Worm (Caenorhabditis elegans) whole organism, young adult: ENCODE results near the gene hum-5.

Experiments
- C06A6.2 ChIP-seq: fragments of 200-800 bp; sonication (Bioruptor generic); conservative IDR thresholded peaks from 2 replicates; pipeline ENCODE4 v1.3.6; 2022; ENCODE audit warnings: missing genetic modification characterization, missing compliant biosample characterization
- C17E4.6 ChIP-seq: fragments of 200-800 bp; sonication (Bioruptor generic); IDR thresholded peaks from 2 replicates; pipeline ENCODE4 v1.3.6; 2022; ENCODE audit warnings: missing genetic modification reagents, missing genetic modification characterization, missing compliant biosample characterization
- F10E7.11 ChIP-seq: sonication (generic microtip); optimal IDR thresholded peaks from 2 replicates; lab custom pipeline; 2017; ENCODE audit warnings: mild to moderate bottlenecking, missing genetic modification characterization, moderate library complexity, missing compliant biosample characterization
- F22D6.2 ChIP-seq: sonication (generic microtip); optimal IDR thresholded peaks from 2 replicates; lab custom pipeline; 2016; ENCODE audit warnings: mild to moderate bottlenecking, missing genetic modification characterization, missing compliant biosample characterization
- F23B12.7 ChIP-seq: sonication (generic microtip); optimal IDR thresholded peaks from 2 replicates; lab custom pipeline; 2017; ENCODE audit warnings: missing genetic modification characterization, mild to moderate bottlenecking, missing compliant biosample characterization, antibody characterized with exemption, moderate library complexity; ENCODE audit not compliant: insufficient read depth
- F49E8.2 ChIP-seq: sonication (generic microtip); optimal IDR thresholded peaks from 3 replicates; lab custom pipeline; 2017; ENCODE audit warnings: missing genetic modification characterization, mild to moderate bottlenecking, missing compliant biosample characterization, antibody characterized with exemption, moderate library complexity; ENCODE audit not compliant: insufficient read depth
- F57A8.1 ChIP-seq: fragments of 200-800 bp; sonication (Bioruptor generic); optimal IDR thresholded peaks from 2 replicates; lab custom pipeline; 2018; ENCODE audit warnings: mild to moderate bottlenecking, missing genetic modification characterization, moderate library complexity, missing compliant biosample characterization
- F57C9.4 ChIP-seq: sonication (generic microtip); optimal IDR thresholded peaks from 2 replicates; lab custom pipeline; 2017; ENCODE audit warnings: mild to moderate bottlenecking, missing genetic modification characterization, missing compliant biosample characterization
- Y53F4B.3 ChIP-seq: fragments of 200-800 bp; sonication (Bioruptor generic); IDR thresholded peaks from 2 replicates; pipeline ENCODE4 v1.3.6; 2022; ENCODE audit warnings: missing genetic modification reagents, missing genetic modification characterization, missing compliant biosample characterization
- Y53G8AR.9 ChIP-seq: fragments of 200-800 bp; sonication (Bioruptor generic); conservative IDR thresholded peaks from 2 replicates; pipeline ENCODE4 v1.3.6; 2022; ENCODE audit warnings: missing genetic modification reagents, missing genetic modification characterization, missing compliant biosample characterization
- Y79H2A.3 ChIP-seq: fragments of 200-800 bp; sonication (Bioruptor generic); conservative IDR thresholded peaks from 2 replicates; pipeline ENCODE4 v1.3.6; 2022; ENCODE audit warnings: missing genetic modification reagents, missing genetic modification characterization, missing compliant biosample characterization
- ama-1 ChIP-seq, 3 experiments: fragments of 150-350 bp in 1 of 3; sonication (generic microtip) in 2 of 3; optimal IDR thresholded peaks; 2 replicates each; lab custom pipeline; 2014 to 2018; ENCODE audit warnings: missing biosample characterization in 2 of 3, missing genetic modification characterization in 2 of 3, missing genetic modification reagents in 2 of 3
- atf-7 ChIP-seq: sonication (generic microtip); optimal IDR thresholded peaks from 2 replicates; lab custom pipeline; 2017; ENCODE audit warnings: mild to moderate bottlenecking, missing genetic modification characterization, missing compliant biosample characterization
- athp-1 ChIP-seq: sonication (generic microtip); optimal IDR thresholded peaks from 2 replicates; lab custom pipeline; 2017; ENCODE audit warnings: mild to moderate bottlenecking, missing genetic modification characterization, missing compliant biosample characterization
- attf-5 ChIP-seq: fragments of 200-800 bp; sonication (Bioruptor generic); optimal IDR thresholded peaks from 2 replicates; lab custom pipeline; 2018; ENCODE audit warnings: mild to moderate bottlenecking, missing genetic modification characterization, missing compliant biosample characterization
- attf-6 ChIP-seq: fragments of 200-800 bp; sonication (Bioruptor generic); IDR thresholded peaks from 2 replicates; pipeline ENCODE4 v1.3.6; 2022; ENCODE audit warnings: missing genetic modification reagents, missing genetic modification characterization, missing compliant biosample characterization
- bed-1 ChIP-seq: fragments of 200-800 bp; sonication (Bioruptor generic); IDR thresholded peaks from 2 replicates; pipeline ENCODE4 v1.3.6; 2022; ENCODE audit warnings: missing genetic modification reagents, missing genetic modification characterization, missing compliant biosample characterization
- ccch-3 ChIP-seq: fragments of 200-800 bp; sonication (Bioruptor generic); optimal IDR thresholded peaks from 2 replicates; lab custom pipeline; 2018; ENCODE audit warnings: mild to moderate bottlenecking, missing genetic modification characterization, missing compliant biosample characterization
- cebp-2 ChIP-seq: fragments of 200-800 bp; sonication (Bioruptor generic); IDR thresholded peaks from 2 replicates; pipeline ENCODE4 v1.3.6; 2022; ENCODE audit warnings: missing genetic modification characterization, missing compliant biosample characterization
- ceh-79 ChIP-seq: sonication (generic microtip); optimal IDR thresholded peaks from 2 replicates; lab custom pipeline; 2017; ENCODE audit warnings: mild to moderate bottlenecking, missing genetic modification characterization, missing compliant biosample characterization
- egrh-3 ChIP-seq: fragments of 200-800 bp; sonication (Bioruptor generic); IDR thresholded peaks from 2 replicates; pipeline ENCODE4 v1.3.6; 2022; ENCODE audit warnings: missing genetic modification reagents, missing genetic modification characterization, missing compliant biosample characterization
- fkh-3 ChIP-seq: sonication (generic microtip); optimal IDR thresholded peaks from 2 replicates; lab custom pipeline; 2016; ENCODE audit warnings: mild to moderate bottlenecking, missing genetic modification characterization, missing compliant biosample characterization
- him-1 ChIP-seq: sonication (generic microtip); optimal IDR thresholded peaks from 2 replicates; lab custom pipeline; 2016; ENCODE audit warnings: missing genotype, missing genetic modification reagents, missing genetic modification characterization, missing compliant biosample characterization
- let-526 ChIP-seq: fragments of 200-800 bp; sonication (Bioruptor generic); IDR thresholded peaks from 2 replicates; pipeline ENCODE4 v1.3.6; 2022; ENCODE audit warnings: missing genetic modification reagents, missing genetic modification characterization, missing compliant biosample characterization
- let-607 ChIP-seq, 2 experiments: fragments of 200-800 bp in 1 of 2; sonication (Bioruptor generic) in 1 of 2; sonication (generic microtip) in 1 of 2; optimal IDR thresholded peaks; 2 replicates each; lab custom pipeline; 2016 to 2018; ENCODE audit warnings: mild to moderate bottlenecking in 2 of 2, missing compliant biosample characterization in 2 of 2, missing genetic modification characterization in 2 of 2, moderate library complexity in 2 of 2, missing genotype in 1 of 2
- lin-26 ChIP-seq: fragments of 200-800 bp; sonication (Bioruptor generic); IDR thresholded peaks from 2 replicates; pipeline ENCODE4 v1.3.6; 2022; ENCODE audit warnings: missing genetic modification reagents, missing genetic modification characterization, missing compliant biosample characterization
- lin-40 ChIP-seq: sonication (generic microtip); optimal IDR thresholded peaks from 2 replicates; lab custom pipeline; 2016; ENCODE audit warnings: missing genetic modification characterization, mild to moderate bottlenecking, missing compliant biosample characterization, missing genotype, missing genetic modification reagents
- lir-1 ChIP-seq: fragments of 200-800 bp; sonication (Bioruptor generic); conservative IDR thresholded peaks from 2 replicates; pipeline ENCODE4 v1.3.6; 2022; ENCODE audit warnings: missing genetic modification reagents, missing genetic modification characterization, missing compliant biosample characterization
- madf-6 ChIP-seq: fragments of 200-800 bp; sonication (Bioruptor generic); IDR thresholded peaks from 2 replicates; pipeline ENCODE4 v1.3.6; 2022; ENCODE audit warnings: missing genetic modification reagents, missing genetic modification characterization, missing compliant biosample characterization
- mel-28 ChIP-seq: sonication (generic microtip); optimal IDR thresholded peaks from 2 replicates; lab custom pipeline; 2016; ENCODE audit warnings: borderline replicate concordance, mild to moderate bottlenecking, missing genetic modification characterization, missing compliant biosample characterization
- mxl-1 ChIP-seq: sonication (generic microtip); optimal IDR thresholded peaks from 2 replicates; lab custom pipeline; 2016; ENCODE audit warnings: missing genetic modification characterization, missing compliant biosample characterization
- nfyb-1 ChIP-seq: fragments of 200-800 bp; sonication (Bioruptor generic); IDR thresholded peaks from 2 replicates; pipeline ENCODE4 v1.3.6; 2022; ENCODE audit warnings: missing genetic modification reagents, missing genetic modification characterization, missing compliant biosample characterization
- nhr-27 ChIP-seq: fragments of 200-800 bp; sonication (Bioruptor generic); optimal IDR thresholded peaks from 2 replicates; lab custom pipeline; 2018; ENCODE audit warnings: mild to moderate bottlenecking, missing genetic modification characterization, moderate library complexity, missing compliant biosample characterization
- rec-8 ChIP-seq, 2 experiments: sonication (generic microtip); optimal IDR thresholded peaks; 2 replicates each; lab custom pipeline; 2016; ENCODE audit warnings: mild to moderate bottlenecking in 2 of 2, missing genetic modification characterization in 2 of 2, missing genetic modification reagents in 2 of 2, missing genotype in 2 of 2, missing biosample characterization in 1 of 2, missing compliant biosample characterization in 1 of 2, moderate library complexity in 1 of 2
- snpc-1.1 ChIP-seq: sonication (generic microtip); optimal IDR thresholded peaks from 2 replicates; lab custom pipeline; 2017; ENCODE audit warnings: missing genetic modification characterization, mild to moderate bottlenecking, missing compliant biosample characterization, antibody characterized with exemption, moderate library complexity, missing genotype, missing genetic modification reagents; ENCODE audit not compliant: insufficient read depth
- snpc-1.3 ChIP-seq: sonication (generic microtip); optimal IDR thresholded peaks from 2 replicates; lab custom pipeline; 2017; ENCODE audit warnings: missing genetic modification characterization, mild to moderate bottlenecking, missing compliant biosample characterization, antibody characterized with exemption, moderate library complexity, missing genotype, missing genetic modification reagents; ENCODE audit not compliant: insufficient read depth
- tlf-1 ChIP-seq: fragments of 200-800 bp; sonication (Bioruptor generic); optimal IDR thresholded peaks from 2 replicates; lab custom pipeline; 2018; ENCODE audit warnings: mild to moderate bottlenecking, missing genetic modification characterization, missing compliant biosample characterization
- ztf-18 ChIP-seq: sonication (generic microtip); optimal IDR thresholded peaks from 2 replicates; lab custom pipeline; 2016; ENCODE audit warnings: missing genotype, mild to moderate bottlenecking, missing genetic modification characterization, missing compliant biosample characterization
- ztf-25 ChIP-seq: fragments of 200-800 bp; sonication (Bioruptor generic); IDR thresholded peaks from 2 replicates; pipeline ENCODE4 v1.3.6; 2022; ENCODE audit warnings: missing genetic modification reagents, missing genetic modification characterization, missing compliant biosample characterization
- ztf-26 ChIP-seq: sonication (generic microtip); optimal IDR thresholded peaks from 2 replicates; lab custom pipeline; 2017; ENCODE audit warnings: missing genetic modification characterization, missing compliant biosample characterization
- ztf-28 ChIP-seq: fragments of 200-800 bp; sonication (Bioruptor generic); IDR thresholded peaks from 2 replicates; pipeline ENCODE4 v1.3.6; 2022; ENCODE audit warnings: missing genetic modification reagents, missing genetic modification characterization, missing compliant biosample characterization

Gene hum-5

DNA sequence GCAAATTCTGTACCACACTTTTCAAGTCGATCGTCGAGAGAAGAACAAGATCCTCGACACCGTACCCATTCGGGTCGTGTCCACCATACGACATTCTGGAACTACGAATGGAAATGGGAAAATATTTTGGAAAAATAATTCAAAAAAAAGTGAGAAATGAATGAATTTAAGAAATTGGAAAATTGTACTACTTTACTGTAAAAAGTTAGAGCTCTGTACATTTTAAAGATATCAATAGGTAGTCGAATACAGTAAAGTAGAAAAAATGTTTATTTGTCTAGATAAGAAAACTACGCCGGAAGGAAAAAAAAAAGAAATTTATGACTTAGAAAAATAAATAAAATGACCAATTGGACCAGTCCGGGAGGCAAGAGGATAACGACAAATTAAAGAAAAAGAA lies at the start of gene hum-5:
TSS of gene hum-5 (minus strand) at position 101 of the 400 bp plus-strand sequence.
- no peak for TF ChIP-seq C17E4.6 (GFP tag; lab: Robert Waterston, UW)
- no peak for TF ChIP-seq bed-1 (GFP tag; lab: Robert Waterston, UW)
- no peak for TF ChIP-seq F22D6.2
- no peak for TF ChIP-seq F23B12.7 (tag; lab: Kevin White, UChicago)
- no peak for TF ChIP-seq ceh-79 (tag; lab: Kevin White, UChicago)
- TF ChIP-seq fkh-3 (tag; lab: Kevin White, UChicago) = no peak
- no peak for TF ChIP-seq attf-5
- TF ChIP-seq atf-7 (tag; lab: Kevin White, UChicago) = no peak
- TF ChIP-seq let-607 (tag; optimal IDR thresholded peaks at IDR 0.05; lab: Kevin White, UChicago) = no peak
- no peak for TF ChIP-seq Y53G8AR.9
- TF ChIP-seq lin-26 = no peak
- no peak for TF ChIP-seq ztf-18 (tag; lab: Kevin White, UChicago)
- no peak for TF ChIP-seq attf-6 (GFP tag; lab: Robert Waterston, UW)
- TF ChIP-seq mel-28 = no peak
- TF ChIP-seq ztf-25 = no peak
- no peak for TF ChIP-seq nfyb-1 (GFP tag; lab: Robert Waterston, UW)
- no peak for TF ChIP-seq tlf-1 (GFP tag; lab: Kevin White, UChicago)
- TF ChIP-seq F57A8.1 (GFP tag; lab: Kevin White, UChicago) = no peak
- no peak for TF ChIP-seq ztf-26 (tag; lab: Kevin White, UChicago)
- no peak for TF ChIP-seq let-526 (GFP tag; lab: Robert Waterston, UW)

DNA sequence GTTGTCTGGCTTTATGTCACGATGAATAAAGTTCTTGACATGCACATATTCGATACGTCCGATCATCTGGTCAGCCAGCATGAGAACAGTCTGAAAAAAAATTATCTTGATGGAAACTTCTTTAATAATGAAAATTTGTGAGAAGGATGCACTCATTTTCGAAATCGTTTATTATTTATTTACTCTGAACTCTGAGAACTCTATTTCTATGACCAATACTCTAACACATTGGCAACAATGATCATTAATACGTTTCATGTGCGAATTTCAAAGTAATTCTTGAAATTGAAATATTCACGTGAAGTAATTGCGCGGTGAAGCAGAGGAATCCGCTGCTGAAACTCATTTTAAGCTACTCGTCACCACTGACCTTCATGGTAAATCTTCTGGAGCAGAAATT lies 49.0 kb upstream of the hum-5 start:
- no peak for TF ChIP-seq snpc-1.1 (tag; lab: Kevin White, UChicago)
- TF ChIP-seq lin-40 = no peak
- no peak for TF ChIP-seq athp-1 (tag; lab: Kevin White, UChicago)
- TF ChIP-seq bed-1 (GFP tag; lab: Robert Waterston, UW) = no peak
- no peak for TF ChIP-seq F49E8.2 (tag; lab: Kevin White, UChicago)
- no peak for TF ChIP-seq mxl-1
- no peak for TF ChIP-seq F10E7.11 (tag; lab: Kevin White, UChicago)
- no peak for TF ChIP-seq nhr-27 (tag; lab: Kevin White, UChicago)
- TF ChIP-seq Y79H2A.3 = no peak
- TF ChIP-seq ztf-28 (GFP tag; lab: Robert Waterston, UW) = no peak
- no peak for TF ChIP-seq ccch-3 (GFP tag; lab: Kevin White, UChicago)
- no peak for TF ChIP-seq cebp-2
- TF ChIP-seq egrh-3 (GFP tag; lab: Robert Waterston, UW) = no peak
- TF ChIP-seq lin-26 = no peak
- TF ChIP-seq rec-8 (tag; optimal IDR thresholded peaks at IDR 0.05; lab: Kevin White, UChicago) = no peak
- no peak for TF ChIP-seq madf-6 (GFP tag; lab: Robert Waterston, UW)
- TF ChIP-seq C06A6.2 (GFP tag; lab: Robert Waterston, UW) = no peak
- TF ChIP-seq lir-1 (GFP tag; lab: Robert Waterston, UW) = no peak
- no peak for TF ChIP-seq Y53F4B.3 (GFP tag; lab: Robert Waterston, UW)
- TF ChIP-seq, all 124 proteins: peak for 0

DNA sequence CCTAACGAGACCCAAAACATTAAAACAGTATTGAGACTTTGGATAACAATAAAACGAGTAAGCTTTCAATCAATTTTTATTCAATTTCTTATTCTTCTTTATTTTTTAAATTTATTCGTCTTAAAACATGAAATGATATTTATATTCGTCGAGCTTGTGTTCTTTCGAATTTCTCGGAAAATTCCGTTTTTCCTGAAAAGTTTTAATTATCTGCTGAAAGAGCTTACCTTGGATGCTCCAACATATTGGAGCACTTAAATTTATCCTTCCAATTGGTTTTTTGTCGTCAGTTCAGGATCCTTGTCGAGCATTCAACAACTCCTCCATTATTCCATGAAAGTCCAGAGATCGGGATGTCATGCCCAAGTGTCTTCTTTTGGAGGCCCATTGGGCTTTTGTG lies 46.8 kb upstream of the hum-5 start:
- TF ChIP-seq him-1 (tag; lab: Kevin White, UChicago) = peak; percentile 31
- TF ChIP-seq F57C9.4 (tag; lab: Kevin White, UChicago) = no peak
- no peak for TF ChIP-seq ama-1 (optimal IDR thresholded peaks at IDR 0.05; lab: Kevin White, UChicago)
- TF ChIP-seq ama-1 (GFP tag; optimal IDR thresholded peaks at IDR 0.05; lab: Kevin White, UChicago) = no peak
- TF ChIP-seq snpc-1.3 = no peak
